Worm (Caenorhabditis elegans) whole organism, young adult: ENCODE results near the gene Y38F1A.4.

Experiments used
- B0336.3 ChIP-seq: fragments of 200-800 bp; sonication (Bioruptor generic); IDR thresholded peaks from 2 replicates; pipeline ENCODE4 v1.3.6; 2022; ENCODE audit warnings: missing genetic modification characterization, missing compliant biosample characterization
- C06A6.2 ChIP-seq: fragments of 200-800 bp; sonication (Bioruptor generic); conservative IDR thresholded peaks from 2 replicates; pipeline ENCODE4 v1.3.6; 2022; ENCODE audit warnings: missing genetic modification characterization, missing compliant biosample characterization
- C17E4.6 ChIP-seq: fragments of 200-800 bp; sonication (Bioruptor generic); IDR thresholded peaks from 2 replicates; pipeline ENCODE4 v1.3.6; 2022; ENCODE audit warnings: missing genetic modification reagents, missing genetic modification characterization, missing compliant biosample characterization
- D2030.7 ChIP-seq: fragments of 200-800 bp; sonication (Bioruptor generic); IDR thresholded peaks from 2 replicates; pipeline ENCODE4 v1.3.6; 2022; ENCODE audit warnings: missing genetic modification reagents, missing genetic modification characterization, missing compliant biosample characterization
- F22D6.2 ChIP-seq: sonication (generic microtip); optimal IDR thresholded peaks from 2 replicates; lab custom pipeline; 2016; ENCODE audit warnings: mild to moderate bottlenecking, missing genetic modification characterization, missing compliant biosample characterization
- F37B4.10 ChIP-seq: fragments of 200-800 bp; sonication (Bioruptor generic); IDR thresholded peaks from 2 replicates; pipeline ENCODE4 v1.3.6; 2022; ENCODE audit warnings: missing genetic modification characterization, missing compliant biosample characterization
- F39B2.1 ChIP-seq: fragments of 200-800 bp; sonication (Bioruptor generic); IDR thresholded peaks from 2 replicates; pipeline ENCODE4 v1.3.6; 2022; ENCODE audit warnings: missing genetic modification reagents, missing genetic modification characterization, missing compliant biosample characterization
- F52B5.7 ChIP-seq: sonication (generic microtip); optimal IDR thresholded peaks from 2 replicates; lab custom pipeline; 2016; ENCODE audit warnings: mild to moderate bottlenecking, missing genetic modification characterization, missing compliant biosample characterization
- F55B11.4 ChIP-seq: sonication (generic microtip); optimal IDR thresholded peaks from 2 replicates; lab custom pipeline; 2016; ENCODE audit warnings: missing compliant biosample characterization, missing genetic modification characterization, borderline replicate concordance; ENCODE audit not compliant: insufficient read depth
- Y53G8AR.9 ChIP-seq: fragments of 200-800 bp; sonication (Bioruptor generic); conservative IDR thresholded peaks from 2 replicates; pipeline ENCODE4 v1.3.6; 2022; ENCODE audit warnings: missing genetic modification reagents, missing genetic modification characterization, missing compliant biosample characterization
- Y56A3A.18 ChIP-seq: fragments of 200-800 bp; sonication (Bioruptor generic); IDR thresholded peaks from 2 replicates; pipeline ENCODE4 v1.3.6; 2022; ENCODE audit warnings: missing genetic modification reagents, missing genetic modification characterization, missing compliant biosample characterization
- akir-1 ChIP-seq: fragments of 200-800 bp; sonication (Bioruptor generic); optimal IDR thresholded peaks from 2 replicates; lab custom pipeline; 2018; ENCODE audit warnings: mild to moderate bottlenecking, missing genetic modification characterization, moderate library complexity, missing compliant biosample characterization
- ama-1 ChIP-seq, 3 experiments: fragments of 150-350 bp in 1 of 3; sonication (generic microtip) in 2 of 3; optimal IDR thresholded peaks; 2 replicates each; lab custom pipeline; 2014 to 2018; ENCODE audit warnings: missing biosample characterization in 2 of 3, missing genetic modification characterization in 2 of 3, missing genetic modification reagents in 2 of 3
- athp-1 ChIP-seq: sonication (generic microtip); optimal IDR thresholded peaks from 2 replicates; lab custom pipeline; 2017; ENCODE audit warnings: mild to moderate bottlenecking, missing genetic modification characterization, missing compliant biosample characterization
- attf-5 ChIP-seq: fragments of 200-800 bp; sonication (Bioruptor generic); optimal IDR thresholded peaks from 2 replicates; lab custom pipeline; 2018; ENCODE audit warnings: mild to moderate bottlenecking, missing genetic modification characterization, missing compliant biosample characterization
- cebp-1 ChIP-seq, 2 experiments: fragments of 200-800 bp in 1 of 2; sonication (Bioruptor generic) in 1 of 2; sonication (generic microtip) in 1 of 2; IDR thresholded peaks in 1 of 2; optimal IDR thresholded peaks in 1 of 2; 2 replicates each; pipeline versions ENCODE4 v1.3.6 to Lab custom; 2017 to 2022; ENCODE audit warnings: missing compliant biosample characterization in 2 of 2, missing genetic modification characterization in 2 of 2, mild to moderate bottlenecking in 1 of 2, missing genetic modification reagents in 1 of 2, moderate library complexity in 1 of 2
- ceh-79 ChIP-seq: sonication (generic microtip); optimal IDR thresholded peaks from 2 replicates; lab custom pipeline; 2017; ENCODE audit warnings: mild to moderate bottlenecking, missing genetic modification characterization, missing compliant biosample characterization
- chd-7 ChIP-seq: sonication (generic microtip); optimal IDR thresholded peaks from 2 replicates; lab custom pipeline; 2016; ENCODE audit warnings: mild to moderate bottlenecking, missing genetic modification characterization, moderate library complexity, missing compliant biosample characterization
- dox-1 ChIP-seq: fragments of 200-800 bp; sonication (Bioruptor generic); IDR thresholded peaks from 2 replicates; pipeline ENCODE4 v1.3.6; 2022; ENCODE audit warnings: missing genetic modification reagents, missing genetic modification characterization, missing compliant biosample characterization
- dpff-1 ChIP-seq: sonication (generic microtip); optimal IDR thresholded peaks from 2 replicates; lab custom pipeline; 2017; ENCODE audit warnings: mild to moderate bottlenecking, missing genetic modification characterization, missing compliant biosample characterization
- efl-1 ChIP-seq: fragments of 150-350 bp; optimal IDR thresholded peaks from 2 replicates; lab custom pipeline; 2014; ENCODE audit warnings: missing biosample characterization, missing genetic modification reagents, missing genetic modification characterization
- fkh-3 ChIP-seq: sonication (generic microtip); optimal IDR thresholded peaks from 2 replicates; lab custom pipeline; 2016; ENCODE audit warnings: mild to moderate bottlenecking, missing genetic modification characterization, missing compliant biosample characterization
- hmg-20 ChIP-seq: fragments of 200-800 bp; sonication (Bioruptor generic); IDR thresholded peaks from 2 replicates; pipeline ENCODE4 v1.3.6; 2022; ENCODE audit warnings: missing genetic modification reagents, missing genetic modification characterization, missing compliant biosample characterization
- hrde-1 ChIP-seq: sonication (generic microtip); optimal IDR thresholded peaks from 2 replicates; lab custom pipeline; 2016; ENCODE audit warnings: missing genetic modification characterization, mild to moderate bottlenecking, missing compliant biosample characterization, moderate library complexity, missing genotype, missing genetic modification reagents, borderline replicate concordance
- hsf-1 ChIP-seq: fragments of 200-800 bp; sonication (Bioruptor generic); IDR thresholded peaks from 2 replicates; pipeline ENCODE4 v1.3.6; 2022; ENCODE audit warnings: missing genetic modification reagents, missing genetic modification characterization, missing compliant biosample characterization
- lin-26 ChIP-seq: fragments of 200-800 bp; sonication (Bioruptor generic); IDR thresholded peaks from 2 replicates; pipeline ENCODE4 v1.3.6; 2022; ENCODE audit warnings: missing genetic modification reagents, missing genetic modification characterization, missing compliant biosample characterization
- lir-1 ChIP-seq: fragments of 200-800 bp; sonication (Bioruptor generic); conservative IDR thresholded peaks from 2 replicates; pipeline ENCODE4 v1.3.6; 2022; ENCODE audit warnings: missing genetic modification reagents, missing genetic modification characterization, missing compliant biosample characterization
- madf-10 ChIP-seq: sonication (generic microtip); optimal IDR thresholded peaks from 2 replicates; lab custom pipeline; 2016; ENCODE audit warnings: mild to moderate bottlenecking, missing genetic modification characterization, missing compliant biosample characterization
- madf-3 ChIP-seq: fragments of 200-800 bp; sonication (Bioruptor generic); IDR thresholded peaks from 2 replicates; pipeline ENCODE4 v1.3.6; 2022; ENCODE audit warnings: missing genetic modification reagents, missing genetic modification characterization, missing compliant biosample characterization
- mcd-1 ChIP-seq: fragments of 200-800 bp; sonication (Bioruptor generic); IDR thresholded peaks from 2 replicates; pipeline ENCODE4 v1.3.6; 2022; ENCODE audit warnings: missing genetic modification reagents, missing genetic modification characterization, missing compliant biosample characterization
- mes-4 ChIP-seq: sonication (generic microtip); optimal IDR thresholded peaks from 2 replicates; lab custom pipeline; 2016; ENCODE audit warnings: missing genotype, missing genetic modification characterization, missing compliant biosample characterization
- nfya-2 ChIP-seq: fragments of 200-800 bp; sonication (Bioruptor generic); IDR thresholded peaks from 2 replicates; pipeline ENCODE4 v1.3.6; 2022; ENCODE audit warnings: missing genetic modification reagents, missing genetic modification characterization, missing compliant biosample characterization
- nfyb-1 ChIP-seq: fragments of 200-800 bp; sonication (Bioruptor generic); IDR thresholded peaks from 2 replicates; pipeline ENCODE4 v1.3.6; 2022; ENCODE audit warnings: missing genetic modification reagents, missing genetic modification characterization, missing compliant biosample characterization
- nhr-80 ChIP-seq: sonication (generic microtip); optimal IDR thresholded peaks from 2 replicates; lab custom pipeline; 2016; ENCODE audit warnings: missing genetic modification characterization, missing compliant biosample characterization
- nhr-90 ChIP-seq: sonication (generic microtip); optimal IDR thresholded peaks from 2 replicates; lab custom pipeline; 2016; ENCODE audit warnings: missing genotype, mild to moderate bottlenecking, missing genetic modification characterization, missing compliant biosample characterization
- pbrm-1 ChIP-seq: fragments of 200-800 bp; sonication (Bioruptor generic); IDR thresholded peaks from 2 replicates; pipeline ENCODE4 v1.3.6; 2022; ENCODE audit warnings: missing genetic modification reagents, missing genetic modification characterization, missing compliant biosample characterization
- pha-4 ChIP-seq: fragments of 150-350 bp; sonication (generic microtip); optimal IDR thresholded peaks from 2 replicates; lab custom pipeline; 2014; ENCODE audit warnings: missing biosample characterization, missing genetic modification reagents, missing genetic modification characterization
- repo-1 ChIP-seq: sonication (generic microtip); optimal IDR thresholded peaks from 2 replicates; lab custom pipeline; 2017; ENCODE audit warnings: mild to moderate bottlenecking, missing genetic modification characterization, missing compliant biosample characterization
- sdz-38 ChIP-seq: sonication (generic microtip); optimal IDR thresholded peaks from 2 replicates; lab custom pipeline; 2016; ENCODE audit warnings: missing genotype, missing genetic modification characterization, missing compliant biosample characterization
- sea-2 ChIP-seq: fragments of 200-800 bp; sonication (Bioruptor generic); IDR thresholded peaks from 2 replicates; pipeline ENCODE4 v1.3.6; 2022; ENCODE audit warnings: missing genetic modification characterization, missing compliant biosample characterization
- snpc-4 ChIP-seq, 5 experiments: fragments of 150-350 bp in 1 of 5; sonication (generic microtip) in 4 of 5; optimal IDR thresholded peaks; 2 replicates each; lab custom pipeline; 2014 to 2018; ENCODE audit warnings: missing genetic modification characterization in 5 of 5, missing biosample characterization in 3 of 5, antibody characterized with exemption in 2 of 5, mild to moderate bottlenecking in 2 of 5, missing compliant biosample characterization in 2 of 5, missing genotype in 2 of 5, moderate library complexity in 2 of 5, missing genetic modification reagents in 1 of 5
- xnd-1 ChIP-seq: sonication (generic microtip); optimal IDR thresholded peaks from 2 replicates; lab custom pipeline; 2016; ENCODE audit warnings: missing genotype, missing genetic modification reagents, missing genetic modification characterization, missing compliant biosample characterization
- zfh-2 ChIP-seq: fragments of 200-800 bp; sonication (Bioruptor generic); conservative IDR thresholded peaks from 2 replicates; pipeline ENCODE4 v1.3.6; 2022; ENCODE audit warnings: missing genetic modification reagents, missing genetic modification characterization, missing compliant biosample characterization

Y38F1A.4 gene

DNA sequence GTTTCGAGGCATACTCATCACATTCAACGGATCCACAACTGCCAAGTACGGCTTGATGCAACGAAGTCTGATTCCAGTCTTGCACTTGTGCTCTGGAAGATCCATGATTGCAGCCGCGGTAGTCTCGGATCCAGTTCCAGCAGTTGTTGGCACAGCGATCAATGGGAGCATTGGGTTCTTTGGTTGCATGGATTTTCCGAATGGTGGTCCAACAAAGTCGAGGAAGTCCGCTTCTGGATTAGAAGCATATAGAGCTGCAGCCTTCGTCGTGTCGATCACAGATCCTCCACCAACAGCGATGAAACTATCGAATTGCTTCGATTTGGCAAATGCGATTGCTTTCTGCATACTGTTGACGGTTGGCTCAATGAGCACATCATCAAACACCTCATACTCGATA, 25.8 kb upstream of the Y38F1A.4 start:
- TF ChIP-seq Y53G8AR.9 (GFP tag; lab: Robert Waterston, UW) (0 out of 2 replicates have a peak, but pooled peaks have one; percentile 13), nfyb-1 (GFP tag; lab: Robert Waterston, UW) (peak; percentile 37; the same call in 1 of the 2 replicates), C17E4.6 (GFP tag; lab: Robert Waterston, UW) (no peak), zfh-2 (GFP tag; lab: Robert Waterston, UW) (0 out of 2 replicates have a peak, but pooled peaks have one; percentile 8), repo-1 (peak; percentile 31)

DNA sequence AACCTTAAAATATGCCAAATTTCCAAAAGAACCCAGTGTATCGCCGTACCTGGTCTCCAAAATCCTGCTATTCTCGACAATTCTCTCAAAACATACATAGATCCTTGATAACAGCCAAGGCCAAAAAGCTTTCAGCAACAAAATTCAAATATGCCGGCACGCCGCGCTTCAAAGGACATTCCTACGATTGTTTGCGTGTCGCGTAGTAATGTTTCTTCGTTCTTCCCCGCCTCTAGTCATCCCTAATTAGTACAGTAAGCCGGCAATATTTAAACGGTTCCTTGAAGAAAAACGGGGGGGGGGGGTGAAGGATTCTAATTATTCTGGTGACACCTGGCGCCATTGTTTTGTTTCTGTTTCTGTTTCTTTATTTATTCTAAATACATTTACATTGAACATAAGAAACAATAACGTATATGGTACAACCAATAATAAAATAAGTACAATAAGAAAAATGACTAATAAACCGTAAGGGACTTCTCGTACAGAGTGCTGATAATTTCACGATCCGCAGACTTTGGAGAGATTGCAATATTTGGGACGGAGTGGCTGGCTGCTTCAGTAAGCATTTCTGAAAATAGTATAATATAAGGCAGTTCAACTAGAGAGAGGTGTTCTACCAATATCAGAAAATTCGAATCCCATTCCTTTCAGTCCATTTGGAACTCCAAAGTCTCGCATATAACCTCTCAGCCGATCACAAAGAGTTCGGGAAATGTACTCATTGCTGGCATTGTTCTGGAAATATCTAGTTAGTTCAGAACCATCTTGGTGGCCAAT, 24.7 kb upstream of the Y38F1A.4 start:
- TF ChIP-seq zfh-2 (GFP tag; lab: Robert Waterston, UW) (no peak), madf-10 (tag; lab: Kevin White, UChicago) (peak; percentile 73), dox-1 (GFP tag; lab: Robert Waterston, UW) (0 out of 2 replicates have a peak, but pooled peaks have one; percentile 41), F39B2.1 (0 out of 2 replicates have a peak, but pooled peaks have one; percentile 20), nfyb-1 (GFP tag; lab: Robert Waterston, UW) (peak; percentile 70; the same call in 1 of the 2 replicates), madf-3 (0 out of 2 replicates have a peak, but pooled peaks have one; percentile 62), sea-2 (GFP tag; lab: Robert Waterston, UW) (no peak), mcd-1 (GFP tag; lab: Robert Waterston, UW) (peak; percentile 40; the same call in 1 of the 2 replicates), hrde-1 (tag; lab: Kevin White, UChicago) (no peak), D2030.7 (no peak), F52B5.7 (peak; percentile 81), xnd-1 (no peak), hsf-1 (peak; percentile 61; the same call in 1 of the 2 replicates), C06A6.2 (peak; percentile 22; the same call in 1 of the 2 replicates), cebp-1 (GFP tag; IDR thresholded peaks at IDR 0.05; lab: Robert Waterston, UW) (no peak), cebp-1 (tag; optimal IDR thresholded peaks at IDR 0.05; lab: Kevin White, UChicago) (peak; percentile 58), nhr-80 (peak; percentile 71), attf-5 (GFP tag; lab: Kevin White, UChicago) (peak; percentile 13), F55B11.4 (tag; lab: Kevin White, UChicago) (no peak), lir-1 (GFP tag; lab: Robert Waterston, UW) (no peak), pbrm-1 (GFP tag; lab: Robert Waterston, UW) (peak; percentile 54; the same call in 1 of the 2 replicates), dpff-1 (tag; lab: Kevin White, UChicago) (no peak), ceh-79 (tag; lab: Kevin White, UChicago) (no peak), akir-1 (GFP tag; lab: Kevin White, UChicago) (no peak), lin-26 (GFP tag; lab: Robert Waterston, UW) (peak; percentile 47; the same call in 1 of the 2 replicates), sdz-38 (tag; lab: Kevin White, UChicago) (no peak), mes-4 (no peak), F37B4.10 (GFP tag; lab: Robert Waterston, UW) (no peak), fkh-3 (tag; lab: Kevin White, UChicago) (no peak), Y56A3A.18 (GFP tag; lab: Robert Waterston, UW) (peak; percentile 92), efl-1 (GFP tag; lab: Kevin White, UChicago) (no peak), chd-7 (tag; lab: Kevin White, UChicago) (peak; percentile 84), nhr-90 (peak; percentile 41), pha-4 (tag; lab: Kevin White, UChicago) (no peak), B0336.3 (GFP tag; lab: Robert Waterston, UW) (peak; percentile 75), nfya-2 (GFP tag; lab: Robert Waterston, UW) (no peak), F22D6.2 (tag; lab: Kevin White, UChicago) (peak; percentile 55), hmg-20 (GFP tag; lab: Robert Waterston, UW) (no peak; the same call in 1 of the 2 replicates), snpc-4 (GFP tag; optimal IDR thresholded peaks at IDR 0.05; lab: Kevin White, UChicago) (no peak), snpc-4 (tag; optimal IDR thresholded peaks at IDR 0.05; lab: Kevin White, UChicago) (peak in 1 of 4 experiments; percentile 43), ama-1 (optimal IDR thresholded peaks at IDR 0.05; lab: Kevin White, UChicago) (peak; percentile 50), ama-1 (GFP tag; optimal IDR thresholded peaks at IDR 0.05; lab: Kevin White, UChicago) (no peak), athp-1 (tag; lab: Kevin White, UChicago) (peak; percentile 43)
